Fruit fly (Drosophila melanogaster): ENCODE data around the gene CG31041.

dm6 chr3R:29548751-29549150 lies 42.0 kb downstream of the CG31041 start:
- no peak for TF ChIP-seq sage (GFP tag; optimal IDR thresholded peaks at IDR 0.05)
- no peak for TF ChIP-seq Mio (GFP tag; optimal IDR thresholded peaks at IDR 0.05)
- TF ChIP-seq Sp1 (GFP tag; optimal IDR thresholded peaks at IDR 0.05), result no peak
- no peak for TF ChIP-seq OdsH (GFP tag; optimal IDR thresholded peaks at IDR 0.05)
- no peak for TF ChIP-seq Myc (optimal IDR thresholded peaks at IDR 0.05)
- no peak for TF ChIP-seq usp (GFP tag; optimal IDR thresholded peaks at IDR 0.05)
- no peak for TF ChIP-seq Dif (GFP tag; optimal IDR thresholded peaks at IDR 0.05; ENCODE audit: partially characterized antibody)
- TF ChIP-seq h (GFP tag; optimal IDR thresholded peaks at IDR 0.05), result no peak
- TF ChIP-seq ey (GFP tag; optimal IDR thresholded peaks at IDR 0.05), result no peak
- TF ChIP-seq brk (GFP tag; optimal IDR thresholded peaks at IDR 0.05), result no peak

All from whole organism, wandering third instar larva.